Fruit fly (Drosophila melanogaster): Measurements from ENCODE around the gene TBC1D5.

TBC1D5 gene

DNA sequence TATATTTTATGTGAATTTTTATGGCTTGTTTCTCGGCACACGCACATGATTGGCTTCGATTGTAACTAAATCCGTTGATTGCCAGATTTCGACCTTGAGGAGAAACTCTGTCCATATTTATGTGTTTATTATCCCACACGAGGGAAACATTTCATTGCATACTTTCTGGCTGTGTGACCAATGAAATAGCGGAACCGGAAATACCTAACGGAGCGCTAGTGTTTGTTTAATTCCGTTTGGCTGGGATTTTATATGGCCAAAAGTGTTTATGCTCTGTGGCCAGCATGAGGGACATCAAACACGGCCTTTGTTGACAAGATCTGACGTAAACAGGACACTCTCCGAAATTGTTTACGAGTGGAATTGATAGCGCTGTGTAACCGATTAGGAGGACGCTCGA, 48.1 kb upstream of the TBC1D5 start (continued):
- TF ChIP-seq CG10209 (GFP tag; optimal IDR thresholded peaks at IDR 0.05), result peak; percentile 5
- TF ChIP-seq Meics (GFP tag; optimal IDR thresholded peaks at IDR 0.05), result peak; percentile 31
- no peak for TF ChIP-seq CG33557 (GFP tag; optimal IDR thresholded peaks at IDR 0.05)
- peak; percentile 51; the same call in 1 of the 3 replicates for TF ChIP-seq z (GFP tag; IDR thresholded peaks at IDR 0.05)
- no peak for TF ChIP-seq cwo (GFP tag; optimal IDR thresholded peaks at IDR 0.05)
- no peak for TF ChIP-seq CG12391 (tag; optimal IDR thresholded peaks at IDR 0.05)
- TF ChIP-seq jigr1 (GFP tag; IDR thresholded peaks at IDR 0.05), result no peak
- no peak for TF ChIP-seq CG17612 (GFP tag; IDR thresholded peaks at IDR 0.05)
- no peak for TF ChIP-seq gem (tag; optimal IDR thresholded peaks at IDR 0.05)
- TF ChIP-seq stc (GFP tag; IDR thresholded peaks at IDR 0.05), result peak; percentile 57; the same call in 1 of the 2 replicates
- no peak for TF ChIP-seq caup (GFP tag; optimal IDR thresholded peaks at IDR 0.05; ENCODE audit: severe bottlenecking)
- TF ChIP-seq CG16815 (GFP tag; optimal IDR thresholded peaks at IDR 0.05), result no peak
- no peak for TF ChIP-seq CG16779 (GFP tag; IDR thresholded peaks at IDR 0.05)
- no peak for TF ChIP-seq Taf1 (GFP tag; IDR thresholded peaks at IDR 0.05)
- TF ChIP-seq cad (GFP tag; optimal IDR thresholded peaks at IDR 0.05), result no peak
- TF ChIP-seq gt (GFP tag; IDR thresholded peaks at IDR 0.05), result no peak
- no peak for TF ChIP-seq Abd-B (GFP tag; optimal IDR thresholded peaks at IDR 0.05)
- TF ChIP-seq CG1024 (GFP tag; IDR thresholded peaks at IDR 0.05), result no peak
- no peak for TF ChIP-seq Fer1 (GFP tag; optimal IDR thresholded peaks at IDR 0.05)
- no peak for TF ChIP-seq pan (optimal IDR thresholded peaks at IDR 0.05)
- TF ChIP-seq pan (GFP tag; optimal IDR thresholded peaks at IDR 0.05 in 1 of 2, IDR thresholded peaks at IDR 0.05 in 1 of 2), result no peak
- no peak for TF ChIP-seq dm (GFP tag; optimal IDR thresholded peaks at IDR 0.05)
- TF ChIP-seq danr (GFP tag; IDR thresholded peaks at IDR 0.05), result no peak
- no peak for TF ChIP-seq zen2 (GFP tag; IDR thresholded peaks at IDR 0.05; ENCODE audit: partially characterized antibody)
- no peak for TF ChIP-seq kni (GFP tag; optimal IDR thresholded peaks at IDR 0.05)
- TF ChIP-seq CG12942 (GFP tag; optimal IDR thresholded peaks at IDR 0.05), result no peak
- TF ChIP-seq Sry-β (GFP tag; optimal IDR thresholded peaks at IDR 0.05), result no peak
- TF ChIP-seq CG32772 (GFP tag; IDR thresholded peaks at IDR 0.05), result no peak
- peak; percentile 4 for TF ChIP-seq Lhr (GFP tag; optimal IDR thresholded peaks at IDR 0.05)
- peak; percentile 16; the same call in 1 of the 3 replicates for TF ChIP-seq dysf (GFP tag; IDR thresholded peaks at IDR 0.05)
- peak; percentile 12 for TF ChIP-seq NK7.1 (GFP tag; optimal IDR thresholded peaks at IDR 0.05)
- TF ChIP-seq gcm2 (GFP tag; optimal IDR thresholded peaks at IDR 0.05), result no peak
- TF ChIP-seq grn (GFP tag; optimal IDR thresholded peaks at IDR 0.05), result no peak
- TF ChIP-seq CG14965 (GFP tag; optimal IDR thresholded peaks at IDR 0.05; ENCODE audit: borderline replicate concordance), result no peak
- peak; percentile 24; the same call in 1 of the 2 replicates for TF ChIP-seq Rfx (GFP tag; IDR thresholded peaks at IDR 0.05)
- peak; percentile 21 for TF ChIP-seq CG18619 (GFP tag; optimal IDR thresholded peaks at IDR 0.05)
- TF ChIP-seq CG9797 (GFP tag; optimal IDR thresholded peaks at IDR 0.05), result no peak
- TF ChIP-seq oc (tag; optimal IDR thresholded peaks at IDR 0.05), result peak; percentile 6
- TF ChIP-seq CG13123 (GFP tag; optimal IDR thresholded peaks at IDR 0.05), result no peak
- TF ChIP-seq CG17328 (GFP tag; IDR thresholded peaks at IDR 0.05), result no peak
- TF ChIP-seq scrt (GFP tag; optimal IDR thresholded peaks at IDR 0.05), result no peak
- no peak for TF ChIP-seq salm (tag; optimal IDR thresholded peaks at IDR 0.05)
- TF ChIP-seq unc-4 (GFP tag; IDR thresholded peaks at IDR 0.05; ENCODE audit: partially characterized antibody), result no peak
- TF ChIP-seq CG16813 (GFP tag; IDR thresholded peaks at IDR 0.05; ENCODE audit: partially characterized antibody), result no peak
- 0 out of 2 replicates have a peak, but pooled peaks have one; percentile 11 for TF ChIP-seq peb (GFP tag; IDR thresholded peaks at IDR 0.05)
- no peak for TF ChIP-seq CrebB (tag; optimal IDR thresholded peaks at IDR 0.05)
- TF ChIP-seq CG12744 (GFP tag; optimal IDR thresholded peaks at IDR 0.05), result peak; percentile 31
- TF ChIP-seq HHEX (GFP tag; optimal IDR thresholded peaks at IDR 0.05), result no peak
- TF ChIP-seq C15 (GFP tag; IDR thresholded peaks at IDR 0.05), result no peak
- peak; percentile 66 for TF ChIP-seq NfI (GFP tag; optimal IDR thresholded peaks at IDR 0.05)
- TF ChIP-seq knrl (GFP tag; IDR thresholded peaks at IDR 0.05; ENCODE audit: partially characterized antibody), result no peak

Data from whole organism, embryonic.